Fruit fly (Drosophila melanogaster) whole organism, adult: ENCODE measurements around the gene CG9503.

ENCODE experiments used
- CG11617 ChIP-seq: fragments of 200-800 bp; sonication (Bioruptor generic); optimal IDR thresholded peaks from 2 replicates; lab custom pipeline; 2017; ENCODE audit warnings: mild to moderate bottlenecking, missing biosample characterization, missing genetic modification reagents, missing genetic modification characterization
- CG12768 ChIP-seq: fragments of 200-800 bp; sonication (Bioruptor generic); optimal IDR thresholded peaks from 2 replicates; lab custom pipeline; 2017; ENCODE audit warnings: missing biosample characterization, missing genetic modification characterization, mild to moderate bottlenecking, moderate library complexity, missing genetic modification reagents
- CG14711 ChIP-seq: fragments of 200-800 bp; sonication (Bioruptor generic); optimal IDR thresholded peaks from 2 replicates; lab custom pipeline; 2018; ENCODE audit warnings: missing biosample characterization, mild to moderate bottlenecking, missing genetic modification characterization, moderate library complexity
- CG1620 ChIP-seq: fragments of 200-800 bp; sonication (Bioruptor generic); optimal IDR thresholded peaks from 2 replicates; lab custom pipeline; 2016; ENCODE audit warnings: missing biosample characterization, missing genetic modification characterization
- CG33017 ChIP-seq: fragments of 200-800 bp; sonication (Bioruptor generic); optimal IDR thresholded peaks from 2 replicates; lab custom pipeline; 2018; ENCODE audit warnings: missing biosample characterization, mild to moderate bottlenecking, missing genetic modification characterization, moderate library complexity
- CG5204 ChIP-seq: fragments of 200-800 bp; sonication (Bioruptor generic); optimal IDR thresholded peaks from 2 replicates; lab custom pipeline; 2016; ENCODE audit warnings: missing biosample characterization, missing genetic modification characterization
- CG7045 ChIP-seq: fragments of 200-800 bp; sonication (Bioruptor generic); optimal IDR thresholded peaks from 2 replicates; lab custom pipeline; 2017; ENCODE audit warnings: missing biosample characterization, mild to moderate bottlenecking, missing genetic modification characterization
- CG7101 ChIP-seq: fragments of 200-800 bp; sonication (Bioruptor generic); optimal IDR thresholded peaks from 2 replicates; lab custom pipeline; 2018; ENCODE audit warnings: missing biosample characterization, mild to moderate bottlenecking, missing genetic modification characterization, moderate library complexity
- Clk ChIP-seq: fragments of 200-800 bp; sonication (Bioruptor generic); optimal IDR thresholded peaks from 2 replicates; lab custom pipeline; 2017; ENCODE audit warnings: missing biosample characterization, missing genetic modification characterization
- Crg-1 ChIP-seq: fragments of 200-800 bp; sonication (Bioruptor generic); optimal IDR thresholded peaks from 2 replicates; lab custom pipeline; 2016; ENCODE audit warnings: missing biosample characterization, missing genetic modification characterization
- Hr96 ChIP-seq: fragments of 200-800 bp; sonication (Bioruptor generic); optimal IDR thresholded peaks from 2 replicates; lab custom pipeline; 2016; ENCODE audit warnings: missing biosample characterization, missing genetic modification characterization
- Mnt ChIP-seq: fragments of 200-800 bp; sonication (Bioruptor generic); optimal IDR thresholded peaks from 2 replicates; lab custom pipeline; 2016; ENCODE audit warnings: missing biosample characterization, mild to moderate bottlenecking, missing genetic modification characterization
- bab1 ChIP-seq: fragments of 200-800 bp; sonication (Bioruptor generic); optimal IDR thresholded peaks from 3 replicates; lab custom pipeline; 2019; ENCODE audit warnings: missing biosample characterization, mild to moderate bottlenecking, missing genetic modification characterization, moderate library complexity
- cic ChIP-seq: fragments of 200-800 bp; sonication (Bioruptor generic); optimal IDR thresholded peaks from 2 replicates; lab custom pipeline; 2017; ENCODE audit warnings: missing biosample characterization, mild to moderate bottlenecking, missing genetic modification characterization, moderate library complexity
- cnc ChIP-seq, 2 experiments: fragments of >200 bp; optimal IDR thresholded peaks; 2 replicates each; lab custom pipeline; 2017
- kay ChIP-seq: fragments of 200-800 bp; sonication (Bioruptor generic); peaks from one replicate; lab custom pipeline; 2016; ENCODE audit warnings: missing biosample characterization, missing genetic modification characterization, borderline replicate concordance
- ovo ChIP-seq: fragments of 200-800 bp; sonication (Bioruptor generic); optimal IDR thresholded peaks from 2 replicates; lab custom pipeline; 2016; ENCODE audit warnings: missing biosample characterization, missing genetic modification characterization
- pad ChIP-seq: fragments of 200-800 bp; sonication (Bioruptor generic); optimal IDR thresholded peaks from 3 replicates; lab custom pipeline; 2017; ENCODE audit warnings: missing biosample characterization, missing genetic modification characterization, mild to moderate bottlenecking, moderate library complexity, missing genetic modification reagents
- tj ChIP-seq: fragments of 200-800 bp; sonication (Bioruptor generic); optimal IDR thresholded peaks from 3 replicates; lab custom pipeline; 2017; ENCODE audit warnings: missing biosample characterization, mild to moderate bottlenecking, missing genetic modification characterization, moderate library complexity
- toe ChIP-seq: fragments of 200-800 bp; sonication (Bioruptor generic); optimal IDR thresholded peaks from 2 replicates; lab custom pipeline; 2016; ENCODE audit warnings: missing biosample characterization, missing genetic modification characterization

The CG9503 gene

DNA sequence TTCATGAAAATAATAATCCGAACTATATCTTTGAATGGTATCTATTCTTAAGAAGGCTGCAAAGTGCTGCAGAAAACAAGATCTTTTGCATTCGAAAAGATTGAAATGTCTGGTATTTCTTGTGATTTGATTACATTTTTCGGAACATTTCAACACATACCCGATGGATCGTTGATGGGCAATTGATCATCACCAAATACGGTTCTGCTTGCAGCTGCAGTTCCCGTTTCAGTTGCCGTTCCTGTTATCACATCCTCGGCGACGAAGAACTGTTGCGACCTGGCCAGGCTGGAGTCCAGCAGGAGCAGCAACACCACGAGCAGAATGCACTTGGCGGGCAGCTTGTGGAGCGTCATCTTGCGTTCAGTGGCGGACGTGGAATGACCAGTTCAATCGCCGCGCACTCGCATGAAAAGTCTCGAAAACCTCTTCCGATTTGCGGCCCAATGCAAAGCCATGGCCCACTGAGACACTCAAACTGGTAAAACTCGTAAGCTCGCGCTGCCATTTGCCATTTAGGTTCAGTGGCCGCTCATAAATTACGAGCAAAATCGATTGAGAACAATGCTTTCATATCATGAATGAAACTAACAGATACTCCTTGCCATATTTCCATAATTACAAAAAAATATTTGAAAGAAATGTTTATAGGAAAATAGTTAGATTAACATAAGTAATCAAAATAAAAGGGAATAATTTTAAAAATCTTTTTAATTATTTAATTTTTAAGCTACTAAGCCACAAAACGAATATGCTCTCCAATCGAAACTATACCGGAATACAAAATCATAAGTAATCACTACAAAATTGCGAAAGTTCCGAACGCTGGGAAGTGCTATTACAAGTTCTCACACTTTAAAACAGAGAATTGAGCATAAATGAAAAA is 12.6 kb downstream of the CG9503 start, which contains the start of gene CG14406:
Gene CG14406 (minus strand): TSS at position 382 of the 886 bp plus-strand sequence.
- TF ChIP-seq CG11617 (GFP tag; lab: Kevin White, UChicago) = no peak
- TF ChIP-seq pad (GFP tag; lab: Kevin White, UChicago) = no peak
- no peak for TF ChIP-seq cnc (optimal IDR thresholded peaks at IDR 0.05; lab: Kevin White, UChicago)
- no peak for TF ChIP-seq tj (GFP tag; lab: Kevin White, UChicago)
- no peak for TF ChIP-seq CG33017 (tag; lab: Kevin White, UChicago)
- TF ChIP-seq CG5204 (GFP tag; lab: Kevin White, UChicago) = no peak
- no peak for TF ChIP-seq Mnt
- TF ChIP-seq kay (GFP tag; lab: Kevin White, UChicago) = no peak
- TF ChIP-seq Clk (GFP tag; lab: Kevin White, UChicago) = no peak
- TF ChIP-seq cic (GFP tag; lab: Kevin White, UChicago) = no peak
- TF ChIP-seq toe (GFP tag; lab: Kevin White, UChicago) = no peak
- TF ChIP-seq CG1620 = no peak
- TF ChIP-seq Hr96 = no peak
- no peak for TF ChIP-seq CG12768 (GFP tag; lab: Kevin White, UChicago)
- TF ChIP-seq CG14711 = no peak
- no peak for TF ChIP-seq Crg-1 (GFP tag; lab: Kevin White, UChicago)
- no peak for TF ChIP-seq bab1 (GFP tag; lab: Kevin White, UChicago)
- TF ChIP-seq ovo (GFP tag; lab: Kevin White, UChicago) = no peak
- TF ChIP-seq CG7101 = no peak

DNA sequence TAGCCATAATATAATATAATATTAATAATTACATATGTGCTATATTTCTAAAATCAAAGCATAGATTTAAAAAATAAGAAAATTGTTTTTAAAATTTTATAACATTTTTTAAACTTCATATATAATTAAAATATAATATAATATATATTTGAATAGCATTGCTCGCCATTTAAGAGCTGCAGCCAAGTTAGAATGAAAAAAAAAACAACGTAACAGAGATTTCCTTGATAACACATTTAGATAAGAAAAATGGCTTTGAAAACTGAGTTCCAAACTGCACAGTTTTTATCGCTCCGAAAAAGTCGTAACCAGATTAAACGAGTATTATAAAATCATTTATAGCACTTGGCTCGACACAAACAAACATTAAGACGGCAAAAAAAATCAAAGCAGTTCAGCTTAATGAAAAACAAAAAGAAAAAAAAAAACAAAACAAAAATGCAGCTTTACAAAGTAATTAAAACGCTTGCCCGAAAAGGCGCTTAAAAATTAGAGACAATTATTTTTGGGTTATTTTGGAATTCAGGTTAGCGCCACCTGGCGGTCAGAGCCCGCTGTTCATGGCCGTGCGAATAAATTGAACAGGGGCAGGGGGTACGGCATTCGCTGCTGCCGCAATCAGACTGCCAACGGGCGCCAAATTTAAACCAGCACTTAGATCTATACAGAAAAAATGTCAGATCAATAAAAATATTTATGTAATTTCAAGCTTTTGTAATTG is 13.5 kb downstream of the CG9503 start, which contains the start of gene fiz:
Gene fiz (minus strand): TSS at position 51 of the 721 bp plus-strand sequence.
- TF ChIP-seq cic (GFP tag; lab: Kevin White, UChicago) = no peak
- no peak for TF ChIP-seq CG33017 (tag; lab: Kevin White, UChicago)
- TF ChIP-seq CG14711 = no peak
- TF ChIP-seq Crg-1 (GFP tag; lab: Kevin White, UChicago) = no peak
- no peak for TF ChIP-seq Hr96
- TF ChIP-seq tj (GFP tag; lab: Kevin White, UChicago) = no peak
- no peak for TF ChIP-seq kay (GFP tag; lab: Kevin White, UChicago)
- TF ChIP-seq ovo (GFP tag; lab: Kevin White, UChicago) = no peak

DNA sequence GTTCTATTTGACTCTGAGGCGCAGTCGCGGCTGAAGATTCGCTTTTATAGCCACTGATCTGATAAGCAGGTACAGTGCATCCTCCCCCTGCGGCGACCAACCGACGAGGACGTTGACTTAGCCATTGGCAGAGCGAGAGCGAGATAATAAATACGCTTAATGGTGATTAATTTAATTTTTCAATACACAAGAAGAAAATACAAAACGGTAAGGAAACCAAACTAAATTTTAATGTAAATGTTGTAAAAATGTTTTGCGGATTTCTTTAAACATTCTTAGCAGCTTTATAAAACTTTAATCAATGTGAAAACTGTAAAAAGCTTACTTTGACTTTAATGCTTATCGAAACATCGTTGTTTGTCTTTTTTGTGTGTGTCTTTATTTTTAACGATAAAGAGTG is 14.2 kb downstream of the CG9503 start:
- no peak for TF ChIP-seq CG1620
- peak; percentile 5 for TF ChIP-seq kay (GFP tag; lab: Kevin White, UChicago)
- no peak for TF ChIP-seq Hr96
- TF ChIP-seq cnc (optimal IDR thresholded peaks at IDR 0.05; lab: Kevin White, UChicago) = no peak
- no peak for TF ChIP-seq toe (GFP tag; lab: Kevin White, UChicago)
- TF ChIP-seq pad (GFP tag; lab: Kevin White, UChicago) = no peak
- TF ChIP-seq CG5204 (GFP tag; lab: Kevin White, UChicago) = peak; percentile 21
- TF ChIP-seq Crg-1 (GFP tag; lab: Kevin White, UChicago) = no peak
- TF ChIP-seq CG33017 (tag; lab: Kevin White, UChicago) = peak; percentile 47
- TF ChIP-seq cic (GFP tag; lab: Kevin White, UChicago) = no peak
- no peak for TF ChIP-seq ovo (GFP tag; lab: Kevin White, UChicago)
- peak; percentile 56 for TF ChIP-seq CG7101
- peak; percentile 15 for TF ChIP-seq CG14711
- no peak for TF ChIP-seq Clk (GFP tag; lab: Kevin White, UChicago)
- no peak for TF ChIP-seq CG11617 (GFP tag; lab: Kevin White, UChicago)
- peak; percentile 1 for TF ChIP-seq Mnt
- TF ChIP-seq CG12768 (GFP tag; lab: Kevin White, UChicago) = no peak

DNA sequence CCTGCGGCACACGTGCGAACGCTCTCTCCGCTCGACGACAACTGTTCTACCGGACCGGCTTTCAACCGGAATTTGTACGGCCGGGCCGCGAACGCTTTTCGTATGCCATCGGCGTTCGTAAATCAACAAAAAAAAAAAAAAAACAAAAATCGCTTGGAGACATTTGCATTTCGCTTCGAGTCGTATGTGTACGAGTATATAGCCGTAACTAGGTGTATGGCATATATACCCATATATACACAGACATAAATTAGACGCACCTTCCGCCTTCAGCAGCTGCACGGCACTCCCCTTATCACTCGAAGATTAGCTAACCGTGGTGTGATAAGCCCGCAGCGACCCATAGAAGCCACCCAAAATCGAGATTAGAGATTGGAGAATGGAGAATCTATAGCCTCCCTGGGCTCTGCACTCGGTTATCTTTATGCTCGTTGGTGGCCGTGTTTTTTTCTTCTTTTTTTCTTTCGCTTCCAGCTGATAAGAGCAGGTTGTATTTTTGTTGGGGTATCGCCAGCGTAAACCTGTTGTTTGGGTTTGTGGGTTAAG is 17.7 kb downstream of the CG9503 start, which contains the start of gene CG9512:
Gene CG9512 (minus strand): TSS at position 51 of the 546 bp plus-strand sequence.
- no peak for TF ChIP-seq CG33017 (tag; lab: Kevin White, UChicago)
- TF ChIP-seq ovo (GFP tag; lab: Kevin White, UChicago) = peak; percentile 11
- no peak for TF ChIP-seq CG7045
- TF ChIP-seq Hr96 = peak; percentile 25
- no peak for TF ChIP-seq cic (GFP tag; lab: Kevin White, UChicago)
- TF ChIP-seq Mnt = peak; percentile 1
- peak; percentile 1 for TF ChIP-seq kay (GFP tag; lab: Kevin White, UChicago)
- TF ChIP-seq pad (GFP tag; lab: Kevin White, UChicago) = no peak
- TF ChIP-seq CG1620 = no peak

DNA sequence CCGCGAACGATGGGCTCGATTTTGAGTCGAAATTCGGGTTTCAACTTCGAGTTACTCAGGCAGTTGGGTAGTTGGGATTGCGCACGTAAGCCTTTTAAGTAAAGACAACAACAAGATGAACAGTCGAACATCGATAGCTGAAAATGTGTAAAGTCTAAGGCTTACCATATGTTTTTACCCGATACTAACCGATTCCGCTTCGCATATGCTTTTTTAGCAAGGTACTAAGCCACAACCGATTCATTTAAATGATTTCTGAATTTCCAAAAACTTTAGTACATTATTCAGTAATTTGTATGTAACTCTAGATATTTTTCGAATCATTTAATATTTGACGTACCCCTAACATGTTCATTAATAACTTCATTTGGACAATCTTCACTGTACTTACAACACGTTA is 25.7 kb downstream of the CG9503 start:
- TF ChIP-seq CG14711 (no peak), tj (GFP tag; lab: Kevin White, UChicago) (no peak), CG11617 (GFP tag; lab: Kevin White, UChicago) (no peak), kay (GFP tag; lab: Kevin White, UChicago) (no peak)

DNA sequence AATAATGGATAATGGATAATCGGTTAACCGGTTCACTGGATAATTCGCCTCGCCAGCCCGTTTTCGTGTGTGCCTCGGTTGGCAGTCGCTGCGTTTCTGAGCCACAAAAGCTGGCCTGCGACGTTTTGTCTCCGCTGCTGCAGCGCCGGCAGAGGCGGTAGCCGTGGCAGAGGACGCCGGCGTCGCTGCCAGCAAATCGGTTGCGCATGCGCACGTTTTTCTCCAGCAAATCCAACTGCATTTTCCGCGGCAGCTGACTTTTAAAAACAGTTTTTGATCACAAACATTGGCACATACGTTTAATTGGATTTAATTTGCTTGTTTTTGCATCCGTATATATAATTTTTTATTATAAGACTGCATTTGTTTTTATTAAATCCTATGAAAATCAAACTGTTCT is 26.5 kb downstream of the CG9503 start, which contains the start of gene CG9514:
Gene CG9514 (minus strand): TSS at position 101 of the 400 bp plus-strand sequence.
- TF ChIP-seq cnc (optimal IDR thresholded peaks at IDR 0.05; lab: Kevin White, UChicago) (no peak), CG11617 (GFP tag; lab: Kevin White, UChicago) (no peak), Mnt (no peak), CG7101 (no peak), ovo (GFP tag; lab: Kevin White, UChicago) (no peak), CG12768 (GFP tag; lab: Kevin White, UChicago) (no peak), bab1 (GFP tag; lab: Kevin White, UChicago) (no peak), CG5204 (GFP tag; lab: Kevin White, UChicago) (no peak), tj (GFP tag; lab: Kevin White, UChicago) (no peak), CG7045 (no peak), cic (GFP tag; lab: Kevin White, UChicago) (no peak), CG33017 (tag; lab: Kevin White, UChicago) (no peak), toe (GFP tag; lab: Kevin White, UChicago) (no peak), kay (GFP tag; lab: Kevin White, UChicago) (no peak), Crg-1 (GFP tag; lab: Kevin White, UChicago) (no peak), Clk (GFP tag; lab: Kevin White, UChicago) (no peak), CG1620 (no peak), Hr96 (no peak), CG14711 (no peak)
